Worm (Caenorhabditis elegans): ENCODE measurements around the gene F55F10.3.
A peak's percentile ranks its signal among the peaks of the same experiment; 100 is the strongest.

F55F10.3 gene

DNA sequence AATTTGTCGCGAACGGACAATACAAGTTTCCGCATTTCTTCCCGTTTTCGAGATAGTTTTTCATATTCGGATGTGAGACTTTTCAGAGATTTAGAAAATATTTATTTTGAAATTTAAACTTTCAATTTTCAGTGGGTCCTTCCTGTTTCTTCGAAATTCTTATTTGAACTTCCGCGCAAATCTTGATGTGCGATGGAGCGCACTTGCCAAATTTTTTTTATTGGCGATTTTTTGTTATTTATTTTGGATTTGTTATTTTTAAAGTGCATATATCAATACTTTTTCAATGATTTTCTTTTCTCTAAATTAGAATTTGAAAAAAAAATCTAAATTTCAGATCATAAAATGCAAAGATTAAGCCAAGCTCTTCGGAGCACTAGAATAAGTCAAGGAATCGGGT is 2.5 kb upstream of the F55F10.3 start, which contains the start of gene sars-2:
Gene sars-2, plus strand, starts transcription at position 341 of the 400 bp plus-strand sequence.
- peak; percentile 31 for TF ChIP-seq ces-1 (GFP tag; optimal IDR thresholded peaks at IDR 0.05)
- peak; percentile 41 for TF ChIP-seq lsy-2 (tag; optimal IDR thresholded peaks at IDR 0.05)
- TF ChIP-seq unc-62 (GFP tag; optimal IDR thresholded peaks at IDR 0.05): no peak

DNA sequence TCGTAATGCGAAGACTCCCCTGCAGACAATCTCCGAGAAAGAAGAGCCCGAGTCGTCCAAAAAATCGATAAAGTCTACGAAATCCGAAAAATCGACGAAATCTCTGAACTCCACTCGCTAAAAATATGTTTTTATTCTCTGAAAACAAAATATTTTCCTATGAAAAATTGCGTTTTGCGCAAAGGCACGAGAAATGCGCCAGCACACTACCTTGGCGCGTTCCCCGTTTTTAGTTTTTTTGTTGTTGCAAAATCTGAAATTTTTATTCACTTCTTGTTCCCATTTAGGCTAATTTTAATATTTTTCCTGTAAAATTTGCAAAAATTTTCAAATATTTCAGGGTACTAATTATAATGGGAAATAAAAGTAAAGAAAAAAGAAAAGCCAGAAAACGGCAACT is 744 bp downstream of the F55F10.3 start, which contains the start of gene F55F10.1:
Gene F55F10.1, plus strand, starts transcription at position 341 of the 400 bp plus-strand sequence.
- TF ChIP-seq mep-1 (tag; optimal IDR thresholded peaks at IDR 0.05) (peak; percentile 53), unc-120 (tag; optimal IDR thresholded peaks at IDR 0.05; ENCODE audit: poor library complexity, severe bottlenecking) (no peak)

DNA sequence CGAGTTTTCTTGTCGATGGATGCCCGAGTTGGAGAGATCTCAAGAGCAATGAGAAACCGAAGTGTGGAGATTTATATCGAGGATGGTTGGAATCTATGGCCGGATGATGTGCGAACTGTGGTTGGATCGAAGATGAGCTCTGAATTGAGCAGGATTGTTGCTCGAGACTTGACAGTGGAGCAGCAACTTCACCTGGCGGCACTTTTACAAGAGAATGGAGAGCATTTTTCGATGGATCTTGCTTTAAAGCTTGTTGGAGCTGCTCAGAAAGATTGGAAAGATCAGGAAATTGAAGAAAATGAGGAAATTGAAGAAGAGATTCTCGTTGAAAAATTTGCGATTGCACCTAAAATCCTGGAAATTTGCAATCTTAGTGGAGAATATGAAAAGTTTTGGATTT is 9.4 kb downstream of the F55F10.3 start:
- TF ChIP-seq bed-3 (GFP tag; optimal IDR thresholded peaks at IDR 0.05): no peak

- TF ChIP-seq unc-62 (GFP tag; optimal IDR thresholded peaks at IDR 0.05) (no peak), mls-2 (tag; optimal IDR thresholded peaks at IDR 0.05) (no peak), unc-120 (tag; optimal IDR thresholded peaks at IDR 0.05; ENCODE audit: poor library complexity, severe bottlenecking) (no peak), unc-39 (tag; optimal IDR thresholded peaks at IDR 0.05) (no peak), nhr-2 (tag; optimal IDR thresholded peaks at IDR 0.05) (no peak), nhr-12 (tag; optimal IDR thresholded peaks at IDR 0.05) (no peak), nhr-76 (tag; optimal IDR thresholded peaks at IDR 0.05) (no peak), cnd-1 (tag; optimal IDR thresholded peaks at IDR 0.05) (no peak), snpc-4 (tag; optimal IDR thresholded peaks at IDR 0.05) (no peak), M03D4.4 (tag; optimal IDR thresholded peaks at IDR 0.05) (no peak), zip-8 (tag; optimal IDR thresholded peaks at IDR 0.05) (no peak), flh-1 (GFP tag; optimal IDR thresholded peaks at IDR 0.05) (no peak)
Observed at ce11 chrIV:4386351-4386750, 26.6 kb downstream of the F55F10.3 start, which contains the start of gene tald-1. tald-1 (plus strand) TSS chrIV:4386651.

- TF ChIP-seq nhr-12 (tag; optimal IDR thresholded peaks at IDR 0.05) (no peak), drap-1 (GFP tag; optimal IDR thresholded peaks at IDR 0.05) (peak; percentile 62), ceh-39 (tag; optimal IDR thresholded peaks at IDR 0.05) (peak; percentile 71), sem-2 (GFP tag; optimal IDR thresholded peaks at IDR 0.05) (no peak), snpc-4 (tag; optimal IDR thresholded peaks at IDR 0.05) (no peak), ceh-43 (GFP tag; optimal IDR thresholded peaks at IDR 0.05) (no peak), ceh-83 (GFP tag; optimal IDR thresholded peaks at IDR 0.05) (no peak), elt-1 (tag; optimal IDR thresholded peaks at IDR 0.05; ENCODE audit: borderline replicate concordance, insufficient read depth) (no peak), sptf-1 (tag; optimal IDR thresholded peaks at IDR 0.05) (peak; percentile 85), nhr-2 (tag; optimal IDR thresholded peaks at IDR 0.05) (no peak), mls-2 (tag; optimal IDR thresholded peaks at IDR 0.05) (peak; percentile 70), zip-8 (tag; optimal IDR thresholded peaks at IDR 0.05) (no peak), mep-1 (tag; optimal IDR thresholded peaks at IDR 0.05) (peak; percentile 86), cnd-1 (tag; optimal IDR thresholded peaks at IDR 0.05) (peak; percentile 64), blmp-1 (tag; optimal IDR thresholded peaks at IDR 0.05) (no peak), pha-4 (tag; optimal IDR thresholded peaks at IDR 0.05) (peak; percentile 56), bed-3 (GFP tag; optimal IDR thresholded peaks at IDR 0.05) (no peak), unc-62 (GFP tag; optimal IDR thresholded peaks at IDR 0.05) (peak; percentile 49), nhr-76 (tag; optimal IDR thresholded peaks at IDR 0.05) (no peak), hlh-1 (tag; optimal IDR thresholded peaks at IDR 0.05) (peak; percentile 7), unc-120 (tag; optimal IDR thresholded peaks at IDR 0.05; ENCODE audit: poor library complexity, severe bottlenecking) (peak; percentile 18), M03D4.4 (tag; optimal IDR thresholded peaks at IDR 0.05) (peak; percentile 51), lsy-2 (tag; optimal IDR thresholded peaks at IDR 0.05) (peak; percentile 93), flh-1 (GFP tag; optimal IDR thresholded peaks at IDR 0.05) (no peak), ces-1 (GFP tag; optimal IDR thresholded peaks at IDR 0.05) (peak; percentile 47), elt-3 (tag; optimal IDR thresholded peaks at IDR 0.05) (no peak), lin-32 (GFP tag; optimal IDR thresholded peaks at IDR 0.05) (no peak), lin-13 (tag; optimal IDR thresholded peaks at IDR 0.05) (peak; percentile 76), mab-5 (tag; optimal IDR thresholded peaks at IDR 0.05) (no peak), ham-2 (GFP tag; optimal IDR thresholded peaks at IDR 0.05) (no peak), nhr-28 (tag; optimal IDR thresholded peaks at IDR 0.05) (no peak), unc-39 (tag; optimal IDR thresholded peaks at IDR 0.05) (no peak), nhr-237 (tag; optimal IDR thresholded peaks at IDR 0.05) (peak; percentile 84), ztf-11 (tag; optimal IDR thresholded peaks at IDR 0.05) (no peak), tbx-8 (GFP tag; optimal IDR thresholded peaks at IDR 0.05) (peak; percentile 27)
Observed at ce11 chrIV:4390438-4390894, 30.7 kb downstream of the F55F10.3 start, which contains the start of the genes rpl-7A and set-21. rpl-7A (minus strand) TSS chrIV:4390590. set-21 (plus strand) TSS chrIV:4390844.

Measured in whole organism, mixed stage, embryonic.